Fruit fly (Drosophila melanogaster) whole organism, wandering third instar larva: ENCODE data around the gene CG14864.

Source experiments
- Abd-B ChIP-seq: fragments of >200 bp; optimal IDR thresholded peaks from 2 replicates; lab custom pipeline; 2017; ENCODE audit warnings: missing biosample characterization, missing genetic modification characterization
- CG9705 ChIP-seq: fragments of 200-800 bp; sonication (Bioruptor generic); optimal IDR thresholded peaks from 2 replicates; lab custom pipeline; 2018; ENCODE audit warnings: missing biosample characterization, mild to moderate bottlenecking, missing genetic modification characterization
- Hr78 ChIP-seq: fragments of >200 bp; optimal IDR thresholded peaks from 2 replicates; lab custom pipeline; 2017; ENCODE audit warnings: missing biosample characterization, missing genetic modification characterization
- Jra ChIP-seq: sonication (Bioruptor generic); optimal IDR thresholded peaks from 2 replicates; lab custom pipeline; 2016; ENCODE audit warnings: missing biosample characterization, missing genetic modification characterization
- Myc ChIP-seq: fragments of >200 bp; optimal IDR thresholded peaks from 2 replicates; lab custom pipeline; 2017
- N ChIP-seq: fragments of >200 bp; optimal IDR thresholded peaks from 2 replicates; lab custom pipeline; 2018; ENCODE audit warnings: missing biosample characterization, missing external identifiers, missing genetic modification characterization
- OdsH ChIP-seq: fragments of 200-800 bp; sonication (Bioruptor generic); optimal IDR thresholded peaks from 2 replicates; lab custom pipeline; 2016; ENCODE audit warnings: missing biosample characterization, mild to moderate bottlenecking, missing genetic modification characterization
- Rel ChIP-seq, 2 experiments: fragments of 200-800 bp; sonication (Bioruptor generic) in 1 of 2; optimal IDR thresholded peaks; 2 replicates in 1 of 2; 3 replicates in 1 of 2; lab custom pipeline; 2016 to 2019; ENCODE audit warnings: mild to moderate bottlenecking in 2 of 2, missing biosample characterization in 2 of 2, missing genetic modification characterization in 2 of 2, moderate library complexity in 1 of 2
- Vsx2 ChIP-seq: fragments of 200-300, 225-300 bp; sonication (Bioruptor generic); optimal IDR thresholded peaks from 2 replicates; lab custom pipeline; 2018; ENCODE audit warnings: missing biosample characterization, missing genetic modification characterization; ENCODE audit not compliant: partially characterized antibody
- dl ChIP-seq, 2 experiments: fragments of 175-275, 200-275 bp in 1 of 2; fragments of 200-275 bp in 1 of 2; sonication (Bioruptor generic); optimal IDR thresholded peaks; lab custom pipeline; 2018; ENCODE audit warnings: mild to moderate bottlenecking in 2 of 2, missing biosample characterization in 2 of 2, missing genetic modification characterization in 2 of 2, moderate library complexity in 2 of 2; ENCODE audit not compliant: partially characterized antibody in 2 of 2, insufficient read depth in 1 of 2
- dsf ChIP-seq: sonication (Bioruptor generic); optimal IDR thresholded peaks from 2 replicates; lab custom pipeline; 2016; ENCODE audit warnings: missing biosample characterization, missing genetic modification characterization, borderline replicate concordance
- h ChIP-seq: fragments of 200-800 bp; sonication (Bioruptor generic); optimal IDR thresholded peaks from 3 replicates; lab custom pipeline; 2016; ENCODE audit warnings: missing biosample characterization, mild to moderate bottlenecking, missing genetic modification characterization
- jim ChIP-seq: fragments of 175-275, 200-325 bp; sonication (Bioruptor generic); optimal IDR thresholded peaks from 2 replicates; lab custom pipeline; 2016; ENCODE audit warnings: missing biosample characterization, mild to moderate bottlenecking, missing genetic modification characterization
- psq ChIP-seq: fragments of 200-800 bp; sonication (Bioruptor generic); optimal IDR thresholded peaks from 3 replicates; lab custom pipeline; 2017; ENCODE audit warnings: missing biosample characterization, mild to moderate bottlenecking, missing genetic modification characterization, moderate library complexity

dm6 chr3R:15291551-15292223 lies 23.3 kb upstream of the CG14864 start:
- TF ChIP-seq N (GFP tag; lab: Kevin White, UChicago) (no peak), Jra (GFP tag; lab: Kevin White, UChicago) (no peak), Hr78 (GFP tag; lab: Kevin White, UChicago) (no peak), h (GFP tag; lab: Kevin White, UChicago) (peak; percentile 24), Myc (lab: Kevin White, UChicago) (no peak), Vsx2 (GFP tag; lab: Kevin White, UChicago) (peak; percentile 70), Abd-B (no peak), OdsH (GFP tag; lab: Kevin White, UChicago) (peak; percentile 32), psq (GFP tag; lab: Kevin White, UChicago) (peak; percentile 64), dl (GFP tag; optimal IDR thresholded peaks at IDR 0.05; lab: Kevin White, UChicago; ENCODE audit: insufficient read depth in 1 of 2, partially characterized antibody in 2 of 2) (peak; percentile 86 to 92), dsf (GFP tag; lab: Kevin White, UChicago) (no peak), Rel (GFP tag; optimal IDR thresholded peaks at IDR 0.05; lab: Kevin White, UChicago) (no peak), Rel (tag; optimal IDR thresholded peaks at IDR 0.05; lab: Kevin White, UChicago) (no peak), jim (no peak), CG9705 (GFP tag; lab: Kevin White, UChicago) (no peak)
